In genomic region chrV:12736166-12736753, ce11 we compare ENCODE assay signal across 5 worm cellular contexts.
TF ChIP-seq lines count a peak whose summit lies in the region.

Gene cky-1 (plus strand): TSS chrV:12736703.

TF ChIP-seq in whole organism, L2 larva, 48 proteins besides CTCF, POLR2A, EP300 and RAD21:
- peak; percentile 71 for TF ChIP-seq peb-1 (tag; optimal IDR thresholded peaks at IDR 0.05; lab: Kevin White, UChicago)
- no peak for TF ChIP-seq mbf-1 (tag; optimal IDR thresholded peaks at IDR 0.05; lab: Kevin White, UChicago)
TF ChIP-seq in whole organism, L2 larva: peak in this region for 1.

TF ChIP-seq in whole organism, L3 larva, 47 proteins besides CTCF, POLR2A, EP300 and RAD21:
- TF ChIP-seq elt-2 (tag; optimal IDR thresholded peaks at IDR 0.05; lab: Kevin White, UChicago) (no peak), pha-4 (tag; optimal IDR thresholded peaks at IDR 0.05; lab: Kevin White, UChicago) (peak; percentile 19)

TF ChIP-seq in whole organism, L4 larva, 104 proteins besides CTCF, POLR2A, EP300 and RAD21:
- TF ChIP-seq aha-1 (tag; lab: Kevin White, UChicago) (no peak), nhr-237 (tag; optimal IDR thresholded peaks at IDR 0.05; lab: Kevin White, UChicago) (no peak), lin-29 (GFP tag; IDR thresholded peaks at IDR 0.05; lab: Robert Waterston, UW) (no peak), fkh-10 (GFP tag; optimal IDR thresholded peaks at IDR 0.05; lab: Kevin White, UChicago) (no peak), hlh-11 (tag; optimal IDR thresholded peaks at IDR 0.05; lab: Kevin White, UChicago) (peak; percentile 8), lin-1 (GFP tag; IDR thresholded peaks at IDR 0.05; lab: Robert Waterston, UW) (no peak), daf-19 (GFP tag; conservative IDR thresholded peaks at IDR 0.05; lab: Robert Waterston, UW) (0 out of 2 replicates have a peak, but pooled peaks have one; percentile 59), set-16 (GFP tag; IDR thresholded peaks at IDR 0.05; lab: Robert Waterston, UW) (peak; percentile 58; the same call in 1 of the 2 replicates), T20F7.1 (GFP tag; optimal IDR thresholded peaks at IDR 0.05; lab: Kevin White, UChicago) (no peak), zfp-3 (GFP tag; conservative IDR thresholded peaks at IDR 0.05; lab: Robert Waterston, UW) (no peak), vab-7 (GFP tag; IDR thresholded peaks at IDR 0.05; lab: Robert Waterston, UW) (no peak), sdz-12 (GFP tag; optimal IDR thresholded peaks at IDR 0.05; lab: Kevin White, UChicago) (no peak), hmg-1.1 (GFP tag; IDR thresholded peaks at IDR 0.05; lab: Robert Waterston, UW) (no peak), mep-1 (tag; optimal IDR thresholded peaks at IDR 0.05; lab: Kevin White, UChicago) (no peak), ces-1 (GFP tag; optimal IDR thresholded peaks at IDR 0.05; lab: Kevin White, UChicago) (no peak), unc-130 (GFP tag; optimal IDR thresholded peaks at IDR 0.05; lab: Kevin White, UChicago) (no peak), lir-3 (tag; optimal IDR thresholded peaks at IDR 0.05; lab: Kevin White, UChicago) (no peak), ztf-11 (tag; optimal IDR thresholded peaks at IDR 0.05; lab: Kevin White, UChicago) (no peak)
TF ChIP-seq in whole organism, L4 larva: peak in this region for 3.

TF ChIP-seq in whole organism, late embryonic, 69 proteins besides CTCF, POLR2A, EP300 and RAD21:
- TF ChIP-seq pha-2 (tag; optimal IDR thresholded peaks at IDR 0.05; lab: Kevin White, UChicago), result no peak
- TF ChIP-seq odd-2 (tag; optimal IDR thresholded peaks at IDR 0.05; lab: Kevin White, UChicago), result no peak
- TF ChIP-seq tbx-2 (tag; optimal IDR thresholded peaks at IDR 0.05; lab: Kevin White, UChicago), result peak; percentile 35
- TF ChIP-seq nhr-232 (tag; optimal IDR thresholded peaks at IDR 0.05; lab: Kevin White, UChicago), result no peak
- no peak for TF ChIP-seq tbx-7 (tag; optimal IDR thresholded peaks at IDR 0.05; lab: Kevin White, UChicago)
- TF ChIP-seq unc-55 (GFP tag; optimal IDR thresholded peaks at IDR 0.05; lab: Kevin White, UChicago), result no peak

TF ChIP-seq in whole organism, mixed stage, embryonic, 35 proteins besides CTCF, POLR2A, EP300 and RAD21:
- TF ChIP-seq unc-62 (GFP tag; optimal IDR thresholded peaks at IDR 0.05; lab: Kevin White, UChicago) (no peak), tbx-8 (GFP tag; optimal IDR thresholded peaks at IDR 0.05; lab: Kevin White, UChicago) (no peak), ces-1 (GFP tag; optimal IDR thresholded peaks at IDR 0.05; lab: Kevin White, UChicago) (no peak), drap-1 (GFP tag; optimal IDR thresholded peaks at IDR 0.05; lab: Kevin White, UChicago) (no peak), zip-8 (tag; optimal IDR thresholded peaks at IDR 0.05; lab: Kevin White, UChicago) (peak; percentile 32), ham-2 (GFP tag; optimal IDR thresholded peaks at IDR 0.05; lab: Kevin White, UChicago) (peak; percentile 26), mab-5 (tag; optimal IDR thresholded peaks at IDR 0.05; lab: Kevin White, UChicago) (no peak), lin-13 (tag; optimal IDR thresholded peaks at IDR 0.05; lab: Kevin White, UChicago) (no peak), nhr-12 (tag; optimal IDR thresholded peaks at IDR 0.05; lab: Kevin White, UChicago) (no peak)
TF ChIP-seq in whole organism, mixed stage, embryonic: peak in this region for 2.
